Fruit fly (Drosophila melanogaster): ENCODE data around the gene CG31642.

CG31642 gene

DNA sequence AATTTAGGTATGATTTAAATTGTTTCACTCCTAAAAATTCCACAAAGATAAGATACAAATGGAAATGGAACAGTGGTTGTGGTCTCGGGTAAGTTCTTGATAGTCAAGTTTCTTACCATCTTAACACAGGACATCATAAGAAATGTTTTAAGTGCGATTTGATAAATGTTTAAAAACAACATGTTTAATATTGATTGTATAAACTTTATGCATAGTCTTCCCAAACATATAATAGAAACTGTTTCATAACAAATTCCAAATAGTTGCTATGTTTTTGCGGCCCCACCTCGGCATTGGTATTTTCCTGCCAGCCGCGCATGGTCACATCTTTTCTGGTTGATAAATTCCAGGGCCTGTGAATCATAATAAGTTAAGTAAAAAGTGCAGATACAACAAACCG, 6.5 kb downstream of the CG31642 start, which contains the start of gene Arpc4 (continued):
- TF ChIP-seq twi (tag; optimal IDR thresholded peaks at IDR 0.05) (no peak), eve (GFP tag; optimal IDR thresholded peaks at IDR 0.05) (no peak), CG10543 (GFP tag; optimal IDR thresholded peaks at IDR 0.05) (no peak), bowl (GFP tag; IDR thresholded peaks at IDR 0.05) (no peak), CG6791 (GFP tag; IDR thresholded peaks at IDR 0.05; ENCODE audit: partially characterized antibody) (no peak), chn (GFP tag; optimal IDR thresholded peaks at IDR 0.05) (peak; percentile 23), al (GFP tag; IDR thresholded peaks at IDR 0.05) (peak; percentile 63), Jarid2 (GFP tag; optimal IDR thresholded peaks at IDR 0.05) (peak; percentile 29), CG18764 (GFP tag; optimal IDR thresholded peaks at IDR 0.05) (peak; percentile 17), ci (GFP tag; IDR thresholded peaks at IDR 0.05) (peak; percentile 78), Mrtf (GFP tag; IDR thresholded peaks at IDR 0.05) (peak; percentile 59; the same call in 1 of the 3 replicates), Six4 (GFP tag; optimal IDR thresholded peaks at IDR 0.05) (peak; percentile 39), GATAe (GFP tag; conservative IDR thresholded peaks at IDR 0.05) (no peak), caup (GFP tag; optimal IDR thresholded peaks at IDR 0.05; ENCODE audit: severe bottlenecking) (no peak), Usf (GFP tag; optimal IDR thresholded peaks at IDR 0.05) (no peak), CG13296 (GFP tag; optimal IDR thresholded peaks at IDR 0.05) (no peak), CG8388 (GFP tag; optimal IDR thresholded peaks at IDR 0.05) (peak; percentile 33), ash1 (GFP tag; optimal IDR thresholded peaks at IDR 0.05) (no peak), CG17186 (GFP tag; optimal IDR thresholded peaks at IDR 0.05) (peak; percentile 34), so (GFP tag; IDR thresholded peaks at IDR 0.05) (no peak), Poxn (GFP tag; IDR thresholded peaks at IDR 0.05) (no peak), dati (GFP tag; IDR thresholded peaks at IDR 0.05) (no peak), CG17328 (GFP tag; IDR thresholded peaks at IDR 0.05) (peak; percentile 80), tna (GFP tag; IDR thresholded peaks at IDR 0.05; ENCODE audit: partially characterized antibody) (no peak), CG15479 (GFP tag; optimal IDR thresholded peaks at IDR 0.05) (no peak), ara (GFP tag; IDR thresholded peaks at IDR 0.05) (no peak; the same call in 1 of the 2 replicates), Dref (GFP tag; IDR thresholded peaks at IDR 0.05) (0 out of 2 replicates have a peak, but pooled peaks have one; percentile 19), sim (GFP tag; IDR thresholded peaks at IDR 0.05) (no peak), Hr39 (optimal IDR thresholded peaks at IDR 0.05) (no peak), CG4328 (GFP tag; optimal IDR thresholded peaks at IDR 0.05) (no peak), gce (GFP tag; IDR thresholded peaks at IDR 0.05) (peak; percentile 34; the same call in 1 of the 3 replicates), CG11723 (GFP tag; optimal IDR thresholded peaks at IDR 0.05) (no peak), Fer3 (tag; optimal IDR thresholded peaks at IDR 0.05) (peak; percentile 56), CG10959 (GFP tag; IDR thresholded peaks at IDR 0.05) (no peak), CG3995 (GFP tag; optimal IDR thresholded peaks at IDR 0.05) (no peak), D19B (GFP tag; optimal IDR thresholded peaks at IDR 0.05) (no peak), pb (GFP tag; optimal IDR thresholded peaks at IDR 0.05) (no peak), ftz-f1 (GFP tag; optimal IDR thresholded peaks at IDR 0.05) (no peak), CG12219 (GFP tag; optimal IDR thresholded peaks at IDR 0.05) (no peak), CG18619 (GFP tag; optimal IDR thresholded peaks at IDR 0.05) (peak; percentile 25), hb (GFP tag; IDR thresholded peaks at IDR 0.05; ENCODE audit: partially characterized antibody) (no peak), Atf6 (GFP tag; IDR thresholded peaks at IDR 0.05) (peak; percentile 49; the same call in 1 of the 2 replicates), lbe (GFP tag; optimal IDR thresholded peaks at IDR 0.05) (no peak), stc (GFP tag; IDR thresholded peaks at IDR 0.05) (peak; percentile 28; the same call in 1 of the 2 replicates), ewg (GFP tag; optimal IDR thresholded peaks at IDR 0.05) (peak; percentile 43), CG3726 (GFP tag; IDR thresholded peaks at IDR 0.05) (no peak), ERR (GFP tag; optimal IDR thresholded peaks at IDR 0.05) (no peak), fd64A (GFP tag; optimal IDR thresholded peaks at IDR 0.05) (no peak), nerfin-1 (tag; optimal IDR thresholded peaks at IDR 0.05) (peak; percentile 69), maf-S (GFP tag; optimal IDR thresholded peaks at IDR 0.05) (peak; percentile 24), CG9817 (tag; optimal IDR thresholded peaks at IDR 0.05) (peak; percentile 56), ttk (GFP tag; IDR thresholded peaks at IDR 0.05) (peak; percentile 60)

All from whole organism, embryonic.